Fruit fly (Drosophila melanogaster) whole organism, prepupa: ENCODE data around the gene CG14543.
A peak's percentile ranks its signal among the peaks of the same experiment; 100 is the strongest.

Source experiments
- Blimp-1 ChIP-seq: fragments of 200-800 bp; sonication (Bioruptor generic); optimal IDR thresholded peaks from 3 replicates; lab custom pipeline; 2017; ENCODE audit warnings: missing biosample characterization, missing genetic modification characterization, mild to moderate bottlenecking, moderate library complexity, missing genetic modification reagents
- CG10669 ChIP-seq: fragments of 200-800 bp; sonication (Bioruptor generic); optimal IDR thresholded peaks from 3 replicates; lab custom pipeline; 2018; ENCODE audit warnings: missing biosample characterization, mild to moderate bottlenecking, missing genetic modification characterization, moderate library complexity
- CG11294 ChIP-seq: fragments of 200-800 bp; sonication (Bioruptor generic); IDR thresholded peaks from 2 replicates; pipeline ENCODE4 v1.3.6; 2022; ENCODE audit warnings: missing biosample characterization, missing genetic modification characterization
- CG11902 ChIP-seq: fragments of 200-800 bp; sonication (Bioruptor generic); optimal IDR thresholded peaks from 3 replicates; lab custom pipeline; 2016; ENCODE audit warnings: missing biosample characterization, missing genetic modification characterization
- CG15336 ChIP-seq: fragments of 200-800 bp; sonication (Bioruptor generic); IDR thresholded peaks from 2 replicates; pipeline ENCODE4 v1.3.6; 2022; ENCODE audit warnings: missing biosample characterization, missing genetic modification characterization
- CG1621 ChIP-seq: fragments of 200-800 bp; sonication (Bioruptor generic); optimal IDR thresholded peaks from 3 replicates; lab custom pipeline; 2018; ENCODE audit warnings: missing biosample characterization, mild to moderate bottlenecking, missing genetic modification characterization
- CG16779 ChIP-seq: fragments of 200-800 bp; sonication (Bioruptor generic); optimal IDR thresholded peaks from 3 replicates; lab custom pipeline; 2017; ENCODE audit warnings: missing biosample characterization, mild to moderate bottlenecking, missing genetic modification characterization
- CG31627 ChIP-seq: fragments of 200-800 bp; sonication (Bioruptor generic); optimal IDR thresholded peaks from 3 replicates; lab custom pipeline; 2016; ENCODE audit warnings: missing biosample characterization, missing genetic modification characterization
- CG32006 ChIP-seq: fragments of 200-800 bp; sonication (Bioruptor generic); optimal IDR thresholded peaks from 3 replicates; lab custom pipeline; 2017; ENCODE audit warnings: missing biosample characterization, mild to moderate bottlenecking, missing genetic modification characterization
- CG34406 ChIP-seq: fragments of 200-800 bp; sonication (Bioruptor generic); optimal IDR thresholded peaks from 3 replicates; lab custom pipeline; 2016; ENCODE audit warnings: missing biosample characterization, missing genetic modification characterization
- CG4318 ChIP-seq: fragments of 200-800 bp; sonication (Bioruptor generic); optimal IDR thresholded peaks from 3 replicates; lab custom pipeline; 2017; ENCODE audit warnings: missing biosample characterization, mild to moderate bottlenecking, missing genetic modification characterization
- CG6163 ChIP-seq: fragments of 200-800 bp; sonication (Bioruptor generic); IDR thresholded peaks from 3 replicates; pipeline ENCODE4 v1.3.6; 2022; ENCODE audit warnings: missing biosample characterization, missing genetic modification characterization
- CG6792 ChIP-seq: fragments of 200-800 bp; sonication (Bioruptor generic); optimal IDR thresholded peaks from 3 replicates; lab custom pipeline; 2016; ENCODE audit warnings: missing biosample characterization, missing genetic modification characterization
- CG6808 ChIP-seq: fragments of 200-800 bp; sonication (Bioruptor generic); optimal IDR thresholded peaks from 3 replicates; lab custom pipeline; 2017; ENCODE audit warnings: missing biosample characterization, missing genetic modification characterization, mild to moderate bottlenecking, moderate library complexity, missing genetic modification reagents
- CG6854 ChIP-seq: fragments of 200-800 bp; sonication (Bioruptor generic); optimal IDR thresholded peaks from 2 replicates; lab custom pipeline; 2017; ENCODE audit warnings: missing biosample characterization, mild to moderate bottlenecking, missing genetic modification characterization
- CG7368 ChIP-seq: fragments of 200-800 bp; sonication (Bioruptor generic); optimal IDR thresholded peaks from 3 replicates; lab custom pipeline; 2016; ENCODE audit warnings: missing biosample characterization, missing genetic modification characterization
- CG8119 ChIP-seq: fragments of 200-800 bp; sonication (Bioruptor generic); IDR thresholded peaks from 3 replicates; pipeline ENCODE4 v1.3.6; 2022; ENCODE audit warnings: missing biosample characterization, missing genetic modification characterization
- CG8319 ChIP-seq: fragments of 200-800 bp; sonication (Bioruptor generic); optimal IDR thresholded peaks from 3 replicates; lab custom pipeline; 2016; ENCODE audit warnings: missing biosample characterization, missing genetic modification characterization
- CG8632 ChIP-seq: fragments of 200-800 bp; sonication (Bioruptor generic); optimal IDR thresholded peaks from 3 replicates; lab custom pipeline; 2016; ENCODE audit warnings: missing biosample characterization, missing genetic modification characterization
- CG9139 ChIP-seq: fragments of 200-800 bp; sonication (Bioruptor generic); optimal IDR thresholded peaks from 3 replicates; lab custom pipeline; 2017; ENCODE audit warnings: missing biosample characterization, mild to moderate bottlenecking, missing genetic modification characterization
- Eip75B ChIP-seq: fragments of 200-800 bp; sonication (Bioruptor generic); optimal IDR thresholded peaks from 3 replicates; lab custom pipeline; 2016; ENCODE audit warnings: missing biosample characterization, missing genetic modification characterization
- Eip78C ChIP-seq: fragments of 200-800 bp; sonication (Bioruptor generic); peaks from one replicate; lab custom pipeline; 2016; ENCODE audit warnings: missing biosample characterization, missing genetic modification characterization
- Eip93F ChIP-seq: fragments of 200-800 bp; sonication (Bioruptor generic); optimal IDR thresholded peaks from 2 replicates; lab custom pipeline; 2016; ENCODE audit warnings: missing biosample characterization, mild to moderate bottlenecking, missing genetic modification characterization
- Ets21C ChIP-seq: fragments of 200-800 bp; sonication (Bioruptor generic); optimal IDR thresholded peaks from 3 replicates; lab custom pipeline; 2016; ENCODE audit warnings: missing biosample characterization, missing genetic modification characterization
- Hr38 ChIP-seq: sonication (Bioruptor generic); optimal IDR thresholded peaks from 2 replicates; lab custom pipeline; 2016; ENCODE audit warnings: missing biosample characterization, missing genetic modification characterization
- Hr4 ChIP-seq: fragments of 200-800 bp; sonication (Bioruptor generic); optimal IDR thresholded peaks from 3 replicates; lab custom pipeline; 2016; ENCODE audit warnings: missing biosample characterization, missing genetic modification characterization
- Met ChIP-seq: fragments of 200-800 bp; sonication (Bioruptor generic); optimal IDR thresholded peaks from 3 replicates; lab custom pipeline; 2016; ENCODE audit warnings: missing biosample characterization, missing genetic modification characterization
- OdsH ChIP-seq: fragments of 200-800 bp; sonication (Bioruptor generic); optimal IDR thresholded peaks from 3 replicates; lab custom pipeline; 2016; ENCODE audit warnings: missing biosample characterization, missing genetic modification characterization
- Sox14 ChIP-seq: fragments of 200-800 bp; sonication (Bioruptor generic); optimal IDR thresholded peaks from 3 replicates; lab custom pipeline; 2016; ENCODE audit warnings: missing biosample characterization, missing genetic modification characterization
- achi ChIP-seq: fragments of 200-800 bp; sonication (Bioruptor generic); optimal IDR thresholded peaks from 3 replicates; lab custom pipeline; 2016; ENCODE audit warnings: missing biosample characterization, missing genetic modification characterization
- cyc ChIP-seq: fragments of 200-800 bp; sonication (Bioruptor generic); optimal IDR thresholded peaks from 3 replicates; lab custom pipeline; 2016; ENCODE audit warnings: missing biosample characterization, missing genetic modification characterization
- dac ChIP-seq: fragments of 200-800 bp; sonication (Bioruptor generic); optimal IDR thresholded peaks from 2 replicates; lab custom pipeline; 2017; ENCODE audit warnings: missing biosample characterization, mild to moderate bottlenecking, missing genetic modification characterization
- dsx ChIP-seq: fragments of 200-800 bp; optimal IDR thresholded peaks from 3 replicates; lab custom pipeline; 2019; ENCODE audit warnings: missing biosample characterization, mild to moderate bottlenecking, missing genetic modification characterization, moderate library complexity; ENCODE audit not compliant: poor library complexity, severe bottlenecking
- esn ChIP-seq: fragments of 200-800 bp; sonication (Bioruptor generic); optimal IDR thresholded peaks from 2 replicates; lab custom pipeline; 2016; ENCODE audit warnings: missing biosample characterization, mild to moderate bottlenecking, missing genetic modification characterization, moderate library complexity
- fd85E ChIP-seq: fragments of 200-800 bp; sonication (Bioruptor generic); optimal IDR thresholded peaks from 3 replicates; lab custom pipeline; 2016; ENCODE audit warnings: missing biosample characterization, missing genetic modification characterization
- pdm3 ChIP-seq: fragments of 200-800 bp; sonication (Bioruptor generic); optimal IDR thresholded peaks from 3 replicates; lab custom pipeline; 2016; ENCODE audit warnings: missing biosample characterization, missing genetic modification characterization
- salr ChIP-seq, 2 experiments: fragments of 200-800 bp; sonication (Bioruptor generic); optimal IDR thresholded peaks; 3 replicates each; lab custom pipeline; 2016 to 2018; ENCODE audit warnings: missing biosample characterization in 2 of 2, missing genetic modification characterization in 2 of 2, mild to moderate bottlenecking in 1 of 2
- spab ChIP-seq: fragments of 200-800 bp; sonication (Bioruptor generic); optimal IDR thresholded peaks from 2 replicates; lab custom pipeline; 2017; ENCODE audit warnings: missing biosample characterization, mild to moderate bottlenecking, missing genetic modification characterization, missing genetic modification reagents
- ss ChIP-seq, 2 experiments: fragments of 200-800 bp; sonication (Bioruptor generic); optimal IDR thresholded peaks; 2 replicates in 1 of 2; 3 replicates in 1 of 2; lab custom pipeline; 2017 to 2018; ENCODE audit warnings: mild to moderate bottlenecking in 2 of 2, missing biosample characterization in 2 of 2, missing genetic modification characterization in 2 of 2, moderate library complexity in 1 of 2
- svp ChIP-seq: fragments of 200-800 bp; sonication (Bioruptor generic); peaks from one replicate; lab custom pipeline; 2016; ENCODE audit warnings: missing biosample characterization, missing genetic modification characterization
- topi ChIP-seq: fragments of 200-800 bp; sonication (Bioruptor generic); optimal IDR thresholded peaks from 3 replicates; lab custom pipeline; 2016; ENCODE audit warnings: missing biosample characterization, missing genetic modification characterization

The CG14543 gene

DNA sequence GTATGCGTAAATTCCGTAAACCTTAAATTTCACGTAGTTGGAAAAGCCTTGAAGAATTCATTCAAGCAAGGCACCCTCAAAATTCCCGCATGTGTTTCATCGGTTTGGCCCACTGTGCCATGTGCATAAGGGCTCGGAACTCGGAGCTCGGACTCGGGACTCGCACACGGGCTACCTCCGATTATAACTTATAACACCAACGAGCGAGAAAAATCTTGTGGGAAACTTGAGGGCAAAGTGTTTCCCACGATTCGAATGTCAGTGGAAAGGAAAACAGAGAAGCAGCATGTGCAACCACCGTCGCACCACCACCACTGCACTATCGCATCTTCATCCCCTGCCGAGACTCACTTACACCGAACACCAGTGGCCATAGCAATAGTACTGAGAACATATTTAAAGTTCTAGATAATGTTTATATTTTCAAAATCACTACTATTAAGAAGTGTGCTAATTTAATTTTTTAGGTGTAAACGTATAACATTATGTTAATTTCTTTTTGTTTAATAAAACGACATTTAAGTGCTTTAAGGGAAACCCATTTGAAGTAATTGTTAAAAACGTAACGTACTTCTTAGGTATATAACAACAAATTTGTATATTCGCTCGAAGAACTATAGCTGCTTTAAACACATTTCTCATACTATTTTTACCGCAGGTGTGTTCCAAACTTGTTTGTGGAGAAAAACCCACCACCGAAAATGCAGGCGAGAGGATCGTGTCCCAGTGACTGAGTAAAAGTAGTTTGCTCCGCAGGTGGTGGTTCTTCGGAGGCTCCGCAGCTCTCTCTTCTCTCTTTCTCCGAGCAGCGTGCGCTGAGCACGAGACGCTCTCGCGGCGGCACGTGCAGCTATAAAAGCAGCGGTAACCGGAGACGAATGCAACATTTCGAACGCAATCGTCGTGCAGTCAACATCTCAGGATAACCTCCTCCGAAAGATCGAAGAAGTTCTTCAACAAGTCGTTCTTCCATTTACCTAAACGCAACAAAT is 20.0 kb upstream of the CG14543 start (continued):
- peak; percentile 91 for TF ChIP-seq dsx
- TF ChIP-seq CG15336 (GFP tag; lab: Robert Waterston, UW): peak; percentile 85
- TF ChIP-seq pdm3 (GFP tag; lab: Kevin White, UChicago): peak; percentile 88
- peak; percentile 95 for TF ChIP-seq esn
- TF ChIP-seq CG4318 (GFP tag; lab: Kevin White, UChicago): peak; percentile 72
- TF ChIP-seq CG10669 (GFP tag; lab: Kevin White, UChicago): peak; percentile 92
- peak; percentile 84 for TF ChIP-seq Blimp-1 (GFP tag; lab: Kevin White, UChicago)
- TF ChIP-seq CG16779: peak; percentile 89
- TF ChIP-seq CG6808 (GFP tag; lab: Kevin White, UChicago): peak; percentile 96
- no peak for TF ChIP-seq Hr38 (GFP tag; lab: Kevin White, UChicago)

DNA sequence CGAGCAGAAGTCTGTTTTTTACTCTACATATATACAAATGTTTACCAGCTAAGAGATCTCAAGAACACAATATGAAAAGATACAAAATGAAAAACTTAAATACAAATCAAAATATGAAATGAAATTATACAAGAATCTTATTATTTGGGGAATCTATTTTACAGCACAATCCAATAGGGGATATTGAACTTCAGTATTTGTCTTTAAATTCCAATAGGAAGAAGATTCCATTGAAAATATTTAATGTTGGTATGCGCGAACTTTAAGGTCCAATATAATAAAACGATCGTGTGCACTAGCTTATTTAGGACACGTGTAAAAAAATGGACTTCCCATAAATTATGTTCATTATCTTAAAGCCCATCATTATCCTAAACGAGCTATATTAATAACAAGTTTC is 18.5 kb upstream of the CG14543 start:
- TF ChIP-seq Met (GFP tag; lab: Kevin White, UChicago): no peak
- TF ChIP-seq CG11902 (GFP tag; lab: Kevin White, UChicago): no peak
- TF ChIP-seq Eip78C (GFP tag; lab: Kevin White, UChicago): no peak
- no peak for TF ChIP-seq cyc (GFP tag; lab: Kevin White, UChicago)
- no peak for TF ChIP-seq Hr4 (GFP tag; lab: Kevin White, UChicago)
- no peak for TF ChIP-seq CG8119 (GFP tag; lab: Robert Waterston, UW)
- TF ChIP-seq CG34406 (GFP tag; lab: Kevin White, UChicago): no peak
- no peak for TF ChIP-seq Ets21C (GFP tag; lab: Kevin White, UChicago)
- TF ChIP-seq dac (GFP tag; lab: Kevin White, UChicago): no peak
- no peak for TF ChIP-seq topi (GFP tag; lab: Kevin White, UChicago)
- no peak for TF ChIP-seq CG9139 (GFP tag; lab: Kevin White, UChicago)
- TF ChIP-seq CG11294 (GFP tag; lab: Robert Waterston, UW): no peak
- no peak for TF ChIP-seq CG1621
- TF ChIP-seq CG8319 (GFP tag; lab: Kevin White, UChicago): no peak
- TF ChIP-seq CG10669 (GFP tag; lab: Kevin White, UChicago): no peak
- TF ChIP-seq CG6163 (GFP tag; lab: Robert Waterston, UW): no peak
- TF ChIP-seq pdm3 (GFP tag; lab: Kevin White, UChicago): no peak
- TF ChIP-seq spab (GFP tag; lab: Kevin White, UChicago): no peak

DNA sequence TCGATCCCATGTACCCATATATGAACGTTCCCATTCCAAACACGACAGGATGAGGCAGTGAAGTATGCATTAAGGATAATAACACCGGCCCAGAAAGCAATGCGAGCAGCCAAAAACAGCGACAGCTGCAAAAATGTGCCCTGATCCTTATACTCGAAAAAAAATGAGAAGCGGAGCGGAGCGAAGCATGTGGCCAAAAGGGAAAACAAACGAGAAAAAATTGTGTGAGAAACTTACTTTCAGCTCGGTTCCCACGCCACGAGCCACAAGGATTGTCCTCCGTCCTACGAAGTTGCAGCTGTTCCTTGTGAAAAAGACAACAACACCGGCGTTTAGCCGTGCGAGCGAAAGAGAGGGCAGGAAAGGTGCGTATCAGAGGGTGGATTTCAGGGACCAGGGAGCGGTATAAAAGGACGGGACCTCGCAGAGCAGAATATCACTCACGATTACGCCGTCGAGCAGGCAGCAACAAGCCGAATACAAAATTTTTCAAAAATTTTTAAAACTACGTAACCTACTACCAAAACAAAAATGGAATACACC is 16.6 kb upstream of the CG14543 start:
- TF ChIP-seq CG8632 (GFP tag; lab: Kevin White, UChicago): no peak
- TF ChIP-seq Blimp-1 (GFP tag; lab: Kevin White, UChicago): no peak
- peak; percentile 13 for TF ChIP-seq Eip78C (GFP tag; lab: Kevin White, UChicago)
- TF ChIP-seq topi (GFP tag; lab: Kevin White, UChicago): no peak

DNA sequence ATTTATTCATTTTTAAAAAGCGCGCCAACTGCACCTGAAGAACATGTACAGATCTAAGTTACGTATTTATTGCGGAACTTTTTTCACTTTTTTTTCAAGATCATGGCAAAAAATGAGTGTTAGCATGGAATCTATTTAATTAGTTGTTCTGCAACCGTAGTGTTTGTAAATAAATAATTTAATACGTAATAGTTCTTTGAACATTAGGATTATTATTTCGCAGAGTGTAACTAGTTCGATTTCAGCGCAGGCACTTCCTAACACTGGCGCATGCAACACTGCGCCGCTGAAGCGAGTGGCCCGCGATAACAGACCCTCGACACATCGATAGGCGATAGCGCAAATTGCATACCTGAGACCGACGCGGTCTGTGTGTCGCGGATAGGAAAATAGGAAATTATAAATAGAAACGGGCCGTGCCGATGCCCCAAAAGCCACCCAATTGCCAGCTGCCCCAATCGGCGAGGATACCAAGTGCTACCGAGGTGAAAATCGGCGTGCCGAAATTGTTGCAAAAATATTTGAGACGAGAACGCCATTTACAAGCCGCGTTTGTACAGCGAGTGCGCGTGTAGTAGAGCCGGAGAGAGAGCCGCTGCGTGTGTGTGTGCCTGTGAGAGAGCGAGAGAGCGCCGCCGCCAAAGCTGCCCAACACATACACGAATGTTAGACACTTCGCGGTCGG is 14.9 kb upstream of the CG14543 start, which contains the start of gene gro:
TSS of gene gro (plus strand) at position 320 of the 685 bp plus-strand sequence.
- TF ChIP-seq salr (GFP tag; optimal IDR thresholded peaks at IDR 0.05; lab: Kevin White, UChicago): peak in 1 of 2 experiments; percentile 29
- peak; percentile 79 for TF ChIP-seq OdsH (GFP tag; lab: Kevin White, UChicago)
- peak; percentile 85 for TF ChIP-seq svp (GFP tag; lab: Kevin White, UChicago)
- TF ChIP-seq Sox14 (GFP tag; lab: Kevin White, UChicago): peak; percentile 60
- TF ChIP-seq Hr4 (GFP tag; lab: Kevin White, UChicago): peak; percentile 76
- peak; percentile 80 for TF ChIP-seq Met (GFP tag; lab: Kevin White, UChicago)
- TF ChIP-seq CG6854 (GFP tag; lab: Kevin White, UChicago): peak; percentile 57
- TF ChIP-seq CG32006 (GFP tag; lab: Kevin White, UChicago): peak; percentile 20
- peak; percentile 71 for TF ChIP-seq Eip75B
- no peak for TF ChIP-seq dac (GFP tag; lab: Kevin White, UChicago)
- TF ChIP-seq CG6792 (GFP tag; lab: Kevin White, UChicago): peak; percentile 66
- TF ChIP-seq CG10669 (GFP tag; lab: Kevin White, UChicago): peak; percentile 55
- TF ChIP-seq CG11902 (GFP tag; lab: Kevin White, UChicago): peak; percentile 46
- TF ChIP-seq achi (GFP tag; lab: Kevin White, UChicago): peak; percentile 63
- peak; percentile 82 for TF ChIP-seq CG6163 (GFP tag; lab: Robert Waterston, UW)
- TF ChIP-seq ss (GFP tag; optimal IDR thresholded peaks at IDR 0.05; lab: Kevin White, UChicago): no peak
- no peak for TF ChIP-seq CG7368
- peak; percentile 56 for TF ChIP-seq Eip93F (GFP tag; lab: Kevin White, UChicago)
- TF ChIP-seq fd85E (GFP tag; lab: Kevin White, UChicago): peak; percentile 31
- TF ChIP-seq CG8119 (GFP tag; lab: Robert Waterston, UW): peak; percentile 57
- TF ChIP-seq CG31627 (GFP tag; lab: Kevin White, UChicago): peak; percentile 76
